Worm (Caenorhabditis elegans): ENCODE measurements around the gene clc-21.

DNA sequence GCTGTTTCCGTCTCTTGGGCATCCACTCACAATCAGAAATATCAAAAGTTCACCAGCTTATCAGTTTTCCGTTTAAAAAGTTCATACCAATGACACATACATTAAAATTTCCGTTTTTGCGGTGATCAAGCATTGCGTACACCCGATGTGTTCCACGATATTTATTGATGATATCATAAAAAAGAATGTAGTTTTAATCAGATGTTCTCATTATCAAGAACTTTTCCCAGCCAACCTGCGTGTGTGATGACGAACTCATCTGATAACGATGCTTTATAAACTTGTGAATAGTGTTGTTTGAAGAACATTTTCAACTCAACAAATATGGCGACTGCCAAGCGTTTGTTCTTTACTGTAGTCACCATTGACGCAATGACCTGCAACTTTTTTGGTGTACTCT lies at the start of gene clc-21:
- TF ChIP-seq hmbx-1 (tag; optimal IDR thresholded peaks at IDR 0.05): no peak
- TF ChIP-seq tbx-37 (GFP tag; conservative IDR thresholded peaks at IDR 0.05): no peak
- TF ChIP-seq flt-1 (GFP tag; IDR thresholded peaks at IDR 0.05): no peak
- no peak for TF ChIP-seq pes-1 (GFP tag; IDR thresholded peaks at IDR 0.05)
- TF ChIP-seq scrt-1 (GFP tag; IDR thresholded peaks at IDR 0.05): no peak
- TF ChIP-seq ama-1 (optimal IDR thresholded peaks at IDR 0.05): no peak
- TF ChIP-seq ets-7 (tag; optimal IDR thresholded peaks at IDR 0.05): no peak
- TF ChIP-seq aly-1 (tag; optimal IDR thresholded peaks at IDR 0.05): no peak

All from whole organism, early embryonic.